Fruit fly (Drosophila melanogaster): ENCODE data around the gene CG2924.
A peak's percentile ranks its signal among the peaks of the same experiment; 100 is the strongest.

CG2924 gene

dm6 chrX:2298708-2299370, 28.3 kb upstream of the CG2924 start (continued):
- TF ChIP-seq usp (GFP tag; optimal IDR thresholded peaks at IDR 0.05): no peak
- TF ChIP-seq MTF-1 (GFP tag; optimal IDR thresholded peaks at IDR 0.05; ENCODE audit: borderline replicate concordance): peak; percentile 66
- TF ChIP-seq CG32532 (GFP tag; IDR thresholded peaks at IDR 0.05): peak; percentile 40; the same call in 1 of the 2 replicates
- TF ChIP-seq CG12104 (GFP tag; optimal IDR thresholded peaks at IDR 0.05): peak; percentile 43
- TF ChIP-seq CG9876 (GFP tag; optimal IDR thresholded peaks at IDR 0.05): peak; percentile 40
- 0 out of 2 replicates have a peak, but pooled peaks have one; percentile 23 for TF ChIP-seq danr (GFP tag; IDR thresholded peaks at IDR 0.05)
- peak; percentile 73; the same call in 2 of the 3 replicates for TF ChIP-seq H15 (GFP tag; IDR thresholded peaks at IDR 0.05)
- peak; percentile 48 for TF ChIP-seq CG4730 (GFP tag; IDR thresholded peaks at IDR 0.05)
- TF ChIP-seq ranshi (GFP tag; IDR thresholded peaks at IDR 0.05): peak; percentile 71
- TF ChIP-seq da (GFP tag; optimal IDR thresholded peaks at IDR 0.05): peak; percentile 7
- TF ChIP-seq CG13775 (GFP tag; optimal IDR thresholded peaks at IDR 0.05): peak; percentile 70
- peak; percentile 6 for TF ChIP-seq CG9797 (GFP tag; optimal IDR thresholded peaks at IDR 0.05)
- peak; percentile 40 for TF ChIP-seq cwo (GFP tag; optimal IDR thresholded peaks at IDR 0.05)
- peak; percentile 83 for TF ChIP-seq CG10267 (tag; optimal IDR thresholded peaks at IDR 0.05)
- TF ChIP-seq CG11085 (GFP tag; IDR thresholded peaks at IDR 0.05): no peak
- no peak; the same call in 1 of the 2 replicates for TF ChIP-seq cas (GFP tag; IDR thresholded peaks at IDR 0.05)
- peak; percentile 78 for TF ChIP-seq salm (tag; optimal IDR thresholded peaks at IDR 0.05)
- TF ChIP-seq tin (GFP tag; optimal IDR thresholded peaks at IDR 0.05): peak; percentile 80
- TF ChIP-seq Eip74EF (GFP tag; optimal IDR thresholded peaks at IDR 0.05): peak in 1 of 2 experiments; percentile 82
- TF ChIP-seq Gsc (GFP tag; IDR thresholded peaks at IDR 0.05): no peak
- no peak for TF ChIP-seq toy (GFP tag; IDR thresholded peaks at IDR 0.05)
- TF ChIP-seq bowl (GFP tag; IDR thresholded peaks at IDR 0.05): no peak
- TF ChIP-seq CG4328 (GFP tag; optimal IDR thresholded peaks at IDR 0.05): no peak
- TF ChIP-seq CG14965 (GFP tag; optimal IDR thresholded peaks at IDR 0.05; ENCODE audit: borderline replicate concordance): no peak
- TF ChIP-seq Sry-δ (GFP tag; optimal IDR thresholded peaks at IDR 0.05): peak; percentile 34
- TF ChIP-seq CG9727 (GFP tag; optimal IDR thresholded peaks at IDR 0.05): peak; percentile 83
- TF ChIP-seq CG31441 (GFP tag; IDR thresholded peaks at IDR 0.05): peak; percentile 89
- peak; percentile 27 for TF ChIP-seq Hmr (GFP tag; optimal IDR thresholded peaks at IDR 0.05)
- TF ChIP-seq CG8924 (tag; optimal IDR thresholded peaks at IDR 0.05): peak; percentile 93
- peak; percentile 79 for TF ChIP-seq Antp (GFP tag; optimal IDR thresholded peaks at IDR 0.05)
- TF ChIP-seq oc (tag; optimal IDR thresholded peaks at IDR 0.05): peak; percentile 89
- peak; percentile 70 for TF ChIP-seq CG7786 (GFP tag; optimal IDR thresholded peaks at IDR 0.05)
- TF ChIP-seq D (optimal IDR thresholded peaks at IDR 0.05): peak; percentile 7
- TF ChIP-seq D (GFP tag; optimal IDR thresholded peaks at IDR 0.05): peak; percentile 81
- peak; percentile 70 for TF ChIP-seq CG8944 (GFP tag; optimal IDR thresholded peaks at IDR 0.05)
- TF ChIP-seq org-1 (GFP tag; optimal IDR thresholded peaks at IDR 0.05): peak; percentile 80
- no peak for TF ChIP-seq tna (GFP tag; IDR thresholded peaks at IDR 0.05; ENCODE audit: partially characterized antibody)
- no peak for TF ChIP-seq inv (GFP tag; IDR thresholded peaks at IDR 0.05; ENCODE audit: partially characterized antibody)
- no peak for TF ChIP-seq Doc3 (GFP tag; IDR thresholded peaks at IDR 0.05; ENCODE audit: partially characterized antibody)
- TF ChIP-seq CG9215 (GFP tag; IDR thresholded peaks at IDR 0.05): peak; percentile 27; the same call in 1 of the 2 replicates
- TF ChIP-seq CG32772 (GFP tag; IDR thresholded peaks at IDR 0.05): peak; percentile 74
- TF ChIP-seq CG3995 (GFP tag; optimal IDR thresholded peaks at IDR 0.05): no peak
- TF ChIP-seq CG13296 (GFP tag; optimal IDR thresholded peaks at IDR 0.05): peak; percentile 35
- no peak for TF ChIP-seq CG7928 (GFP tag; optimal IDR thresholded peaks at IDR 0.05)
- TF ChIP-seq scrt (GFP tag; optimal IDR thresholded peaks at IDR 0.05): peak; percentile 45
- peak; percentile 76 for TF ChIP-seq Six4 (GFP tag; optimal IDR thresholded peaks at IDR 0.05)
- peak; percentile 59 for TF ChIP-seq tio (GFP tag; optimal IDR thresholded peaks at IDR 0.05)
- peak; percentile 83 for TF ChIP-seq stc (GFP tag; IDR thresholded peaks at IDR 0.05)
- peak; percentile 93 for TF ChIP-seq CG2199 (GFP tag; IDR thresholded peaks at IDR 0.05)
- TF ChIP-seq Nf-YB (GFP tag; optimal IDR thresholded peaks at IDR 0.05): peak; percentile 75

Data from whole organism, embryonic.